Fruit fly (Drosophila melanogaster) Kc167 (cell line): Measurements from ENCODE around the gene CG8001.

Source experiments
- Sin3A ChIP-seq: fragments of >200 bp; optimal IDR thresholded peaks from 2 replicates; lab custom pipeline; 2018; ENCODE audit warnings: missing external identifiers
- psq ChIP-seq: fragments of >200 bp; optimal IDR thresholded peaks from 2 replicates; lab custom pipeline; 2017; ENCODE audit warnings: missing external identifiers
- ttk ChIP-seq: sonication (Bioruptor generic); optimal IDR thresholded peaks from 2 replicates; lab custom pipeline; 2017; ENCODE audit warnings: missing external identifiers

- TF ChIP-seq ttk (lab: Kevin White, UChicago) (no peak), psq (no peak), Sin3A (lab: Kevin White, UChicago) (no peak)
These were observed 15.6 kb upstream of the CG8001 start for dm6 chr3L:1740129-1740975.
